Worm (Caenorhabditis elegans) whole organism, L3 larva: Measurements from ENCODE around the gene unc-93.

ENCODE experiments used
- R02D3.7 ChIP-seq: fragments of 150-350 bp; optimal IDR thresholded peaks from 2 replicates; lab custom pipeline; 2014; ENCODE audit warnings: missing biosample characterization, missing genetic modification characterization
- ama-1 ChIP-seq: fragments of 150-350 bp; optimal IDR thresholded peaks from 2 replicates; lab custom pipeline; 2018
- ceh-28 ChIP-seq: fragments of 150-350 bp; optimal IDR thresholded peaks from 2 replicates; lab custom pipeline; 2014; ENCODE audit warnings: missing biosample characterization, missing genetic modification reagents, missing genetic modification characterization
- ceh-82 ChIP-seq: fragments of 150-350 bp; optimal IDR thresholded peaks from 2 replicates; lab custom pipeline; 2014; ENCODE audit warnings: missing biosample characterization, missing genetic modification characterization
- ceh-9 ChIP-seq: sonication (generic microtip); optimal IDR thresholded peaks from 2 replicates; lab custom pipeline; 2018; ENCODE audit warnings: missing biosample characterization, missing genetic modification characterization
- daf-12 ChIP-seq: fragments of 150-350 bp; optimal IDR thresholded peaks from 2 replicates; lab custom pipeline; 2014; ENCODE audit warnings: missing biosample characterization, missing genetic modification reagents, missing genetic modification characterization
- egl-27 ChIP-seq: sonication (generic microtip); optimal IDR thresholded peaks from 4 replicates; lab custom pipeline; 2017; ENCODE audit warnings: missing biosample characterization, missing genetic modification reagents, missing genetic modification characterization
- egl-5 ChIP-seq: fragments of 150-350 bp; optimal IDR thresholded peaks from 2 replicates; lab custom pipeline; 2017; ENCODE audit warnings: missing biosample characterization, missing genetic modification reagents, missing genetic modification characterization, inconsistent platforms
- elt-1 ChIP-seq: fragments of 150-350 bp; optimal IDR thresholded peaks from 2 replicates; lab custom pipeline; 2014; ENCODE audit warnings: missing biosample characterization, missing genetic modification characterization
- elt-3 ChIP-seq, 3 experiments: fragments of 150-350 bp in 1 of 3; sonication (generic microtip) in 2 of 3; optimal IDR thresholded peaks; 2 replicates in 2 of 3; 4 replicates in 1 of 3; lab custom pipeline; 2014 to 2017; ENCODE audit warnings: missing biosample characterization in 3 of 3, missing genetic modification characterization in 3 of 3
- eor-1 ChIP-seq, 2 experiments: fragments of 150-350 bp; optimal IDR thresholded peaks; 2 replicates each; lab custom pipeline; 2014 to 2018; ENCODE audit warnings: missing biosample characterization in 2 of 2, missing genetic modification characterization in 2 of 2
- fkh-10 ChIP-seq: sonication (generic microtip); optimal IDR thresholded peaks from 2 replicates; lab custom pipeline; 2017; ENCODE audit warnings: missing biosample characterization, missing genetic modification reagents, missing genetic modification characterization
- fkh-2 ChIP-seq: fragments of 150-350 bp; optimal IDR thresholded peaks from 2 replicates; lab custom pipeline; 2014; ENCODE audit warnings: missing biosample characterization, missing genetic modification reagents, missing genetic modification characterization
- hmg-11 ChIP-seq: sonication (generic microtip); optimal IDR thresholded peaks from 2 replicates; lab custom pipeline; 2016; ENCODE audit warnings: missing genetic modification characterization, missing compliant biosample characterization
- jun-1 ChIP-seq: fragments of 150-350 bp; optimal IDR thresholded peaks from 2 replicates; lab custom pipeline; 2014; ENCODE audit warnings: missing biosample characterization, missing genetic modification reagents, missing genetic modification characterization
- lin-15B ChIP-seq: fragments of 150-350 bp; optimal IDR thresholded peaks from 2 replicates; lab custom pipeline; 2014; ENCODE audit warnings: missing biosample characterization, missing genetic modification characterization
- lin-39 ChIP-seq: fragments of 150-350 bp; optimal IDR thresholded peaks from 2 replicates; lab custom pipeline; 2018; ENCODE audit warnings: missing biosample characterization, missing genetic modification reagents, missing genetic modification characterization
- lsy-12 ChIP-seq: sonication (generic microtip); optimal IDR thresholded peaks from 2 replicates; lab custom pipeline; 2016; ENCODE audit warnings: mild to moderate bottlenecking, missing genetic modification characterization, missing compliant biosample characterization
- mdl-1 ChIP-seq: fragments of 150-350 bp; optimal IDR thresholded peaks from 2 replicates; lab custom pipeline; 2014; ENCODE audit warnings: missing biosample characterization, missing genetic modification characterization
- mml-1 ChIP-seq: fragments of 150-350 bp; sonication (generic microtip); optimal IDR thresholded peaks from 3 replicates; lab custom pipeline; 2014; ENCODE audit warnings: missing biosample characterization, missing genetic modification characterization
- nfya-1 ChIP-seq: sonication (generic microtip); optimal IDR thresholded peaks from 2 replicates; lab custom pipeline; 2017; ENCODE audit warnings: missing genetic modification characterization, mild to moderate bottlenecking, missing compliant biosample characterization, antibody characterized with exemption, moderate library complexity; ENCODE audit not compliant: insufficient read depth
- nhr-23 ChIP-seq: fragments of 150-350 bp; optimal IDR thresholded peaks from 2 replicates; lab custom pipeline; 2014; ENCODE audit warnings: missing biosample characterization, missing genetic modification reagents, missing genetic modification characterization
- nhr-237 ChIP-seq: fragments of 150-350 bp; optimal IDR thresholded peaks from 2 replicates; lab custom pipeline; 2014; ENCODE audit warnings: missing biosample characterization, missing genetic modification characterization
- nhr-43 ChIP-seq: sonication (generic microtip); optimal IDR thresholded peaks from 2 replicates; lab custom pipeline; 2016; ENCODE audit warnings: mild to moderate bottlenecking, missing genetic modification characterization, missing compliant biosample characterization; ENCODE audit not compliant: poor library complexity, severe bottlenecking
- nhr-67 ChIP-seq: fragments of 150-350 bp; optimal IDR thresholded peaks from 2 replicates; lab custom pipeline; 2014; ENCODE audit warnings: missing biosample characterization, missing genetic modification characterization
- nhr-76 ChIP-seq: fragments of 150-350 bp; sonication (generic microtip); optimal IDR thresholded peaks from 5 replicates; lab custom pipeline; 2014; ENCODE audit warnings: missing biosample characterization, missing genetic modification characterization
- pha-4 ChIP-seq: fragments of 150-350 bp; optimal IDR thresholded peaks from 2 replicates; lab custom pipeline; 2014; ENCODE audit warnings: missing biosample characterization, missing genetic modification reagents, missing genetic modification characterization
- sea-2 ChIP-seq: fragments of 150-350 bp; sonication (generic microtip); optimal IDR thresholded peaks from 4 replicates; lab custom pipeline; 2014; ENCODE audit warnings: missing biosample characterization, missing genetic modification reagents, missing genetic modification characterization
- snpc-4 ChIP-seq: fragments of 150-350 bp; optimal IDR thresholded peaks from 2 replicates; lab custom pipeline; 2014; ENCODE audit warnings: missing biosample characterization, missing genetic modification characterization
- tbx-2 ChIP-seq: sonication (generic microtip); optimal IDR thresholded peaks from 2 replicates; lab custom pipeline; 2016; ENCODE audit warnings: mild to moderate bottlenecking, missing genetic modification characterization, missing compliant biosample characterization

unc-93 gene

DNA sequence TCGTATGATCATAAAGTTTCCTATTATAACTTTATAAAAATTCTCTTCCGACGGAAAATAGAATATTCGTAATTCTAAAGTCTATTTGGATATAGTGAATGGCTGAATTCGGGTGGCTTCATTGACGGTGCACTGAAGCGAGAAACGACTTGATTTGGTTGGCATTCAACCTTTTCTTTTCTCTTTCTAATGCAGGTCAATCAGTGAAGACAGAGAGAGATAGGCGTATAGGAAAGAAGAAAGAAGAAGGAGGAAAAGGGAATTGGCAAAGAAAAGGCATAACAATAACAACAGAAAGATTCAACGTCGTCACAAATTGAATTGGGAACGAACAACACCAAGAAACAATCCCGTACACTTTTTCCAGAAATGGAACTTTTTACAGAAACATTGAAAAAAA lies 31.3 kb downstream of the unc-93 start:
- TF ChIP-seq daf-12 (no peak), jun-1 (no peak), hmg-11 (no peak), nhr-23 (tag; lab: Kevin White, UChicago) (no peak), nhr-43 (tag; lab: Kevin White, UChicago) (no peak), mml-1 (tag; lab: Kevin White, UChicago) (no peak), eor-1 (tag; optimal IDR thresholded peaks at IDR 0.05; lab: Kevin White, UChicago) (no peak)
- TF ChIP-seq, all 47 proteins: peak for 0

- TF ChIP-seq elt-1 (tag; lab: Kevin White, UChicago) (no peak), sea-2 (GFP tag; lab: Kevin White, UChicago) (peak; percentile 18), jun-1 (peak; percentile 15), egl-5 (tag; lab: Kevin White, UChicago) (peak; percentile 80), ceh-9 (tag; lab: Kevin White, UChicago) (no peak), ama-1 (peak; percentile 26), nhr-237 (tag; lab: Kevin White, UChicago) (no peak), snpc-4 (peak; percentile 17), nhr-76 (no peak), hmg-11 (peak; percentile 78), lin-15B (peak; percentile 43), nfya-1 (tag; lab: Kevin White, UChicago) (peak; percentile 83), fkh-10 (GFP tag; lab: Kevin White, UChicago) (peak; percentile 82), nhr-67 (no peak), pha-4 (tag; lab: Kevin White, UChicago) (peak; percentile 63), ceh-28 (tag; lab: Kevin White, UChicago) (peak; percentile 90), lsy-12 (tag; lab: Kevin White, UChicago) (peak; percentile 15), eor-1 (tag; optimal IDR thresholded peaks at IDR 0.05; lab: Kevin White, UChicago) (no peak), fkh-2 (peak; percentile 5), lin-39 (tag; lab: Kevin White, UChicago) (peak; percentile 89), tbx-2 (tag; lab: Kevin White, UChicago) (peak; percentile 11)
Observed at ce11 chrIII:3677378-3677777, 33.2 kb downstream of the unc-93 start.

DNA sequence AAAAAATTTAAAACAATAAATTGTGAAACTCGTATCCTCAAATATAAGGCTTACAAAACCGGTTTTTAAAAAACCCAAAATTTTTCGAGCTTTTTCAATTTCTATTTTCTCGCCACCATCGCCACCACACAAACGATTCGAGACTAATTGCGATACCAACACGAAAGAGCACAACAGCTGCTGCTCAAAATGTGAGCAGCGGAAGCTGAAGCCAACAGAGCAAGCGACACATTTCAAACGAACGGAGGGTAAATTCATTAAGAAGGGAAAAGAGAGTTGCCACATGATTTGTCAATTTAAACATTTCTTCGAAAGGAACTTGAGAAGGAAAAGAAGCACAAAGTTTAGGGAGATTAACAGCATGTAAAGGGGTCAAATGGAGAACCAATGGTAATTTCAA lies 34.9 kb downstream of the unc-93 start:
- TF ChIP-seq lin-39 (tag; lab: Kevin White, UChicago) (peak; percentile 36), egl-27 (tag; lab: Kevin White, UChicago) (no peak)
- TF ChIP-seq, all 47 proteins: peak for 1

ce11 chrIII:3681351-3681938 lies 37.3 kb downstream of the unc-93 start:
- TF ChIP-seq elt-1 (tag; lab: Kevin White, UChicago) (no peak), nfya-1 (tag; lab: Kevin White, UChicago) (peak; percentile 32), elt-3 (tag; optimal IDR thresholded peaks at IDR 0.05; lab: Kevin White, UChicago) (no peak), ceh-82 (no peak), hmg-11 (peak; percentile 29), nhr-23 (tag; lab: Kevin White, UChicago) (peak; percentile 23), mdl-1 (no peak)
- TF ChIP-seq, all 47 proteins: peak for 3

- TF ChIP-seq ceh-28 (tag; lab: Kevin White, UChicago) (no peak), nfya-1 (tag; lab: Kevin White, UChicago) (peak; percentile 87), mml-1 (tag; lab: Kevin White, UChicago) (no peak), elt-3 (tag; optimal IDR thresholded peaks at IDR 0.05; lab: Kevin White, UChicago) (no peak), R02D3.7 (no peak)
Observed at ce11 chrIII:3682869-3683403, 38.8 kb downstream of the unc-93 start.

ce11 chrIII:3692516-3692915 lies 48.3 kb downstream of the unc-93 start:
- TF ChIP-seq lin-39 (tag; lab: Kevin White, UChicago) = no peak
- no peak for TF ChIP-seq mdl-1
- no peak for TF ChIP-seq fkh-10 (GFP tag; lab: Kevin White, UChicago)
- TF ChIP-seq daf-12 = no peak
- TF ChIP-seq elt-3 (tag; optimal IDR thresholded peaks at IDR 0.05; lab: Kevin White, UChicago) = no peak
- no peak for TF ChIP-seq nhr-23 (tag; lab: Kevin White, UChicago)
- TF ChIP-seq eor-1 (tag; optimal IDR thresholded peaks at IDR 0.05; lab: Kevin White, UChicago) = no peak
- no peak for TF ChIP-seq sea-2 (GFP tag; lab: Kevin White, UChicago)
